Worm (Caenorhabditis elegans) whole organism, L3 larva: ENCODE data around the gene F15B10.3.
A peak's percentile ranks its signal among the peaks of the same experiment; 100 is the strongest.

Experiments used
- R02D3.7 ChIP-seq: fragments of 150-350 bp; optimal IDR thresholded peaks from 2 replicates; lab custom pipeline; 2014; ENCODE audit warnings: missing biosample characterization, missing genetic modification characterization
- ZK546.5 ChIP-seq: sonication (generic microtip); optimal IDR thresholded peaks from 2 replicates; lab custom pipeline; 2017; ENCODE audit warnings: missing biosample characterization, missing genetic modification characterization
- aly-2 ChIP-seq: fragments of 150-350 bp; optimal IDR thresholded peaks from 2 replicates; lab custom pipeline; 2014; ENCODE audit warnings: missing biosample characterization, missing genetic modification characterization
- ama-1 ChIP-seq: fragments of 150-350 bp; optimal IDR thresholded peaks from 2 replicates; lab custom pipeline; 2018
- ceh-28 ChIP-seq: fragments of 150-350 bp; optimal IDR thresholded peaks from 2 replicates; lab custom pipeline; 2014; ENCODE audit warnings: missing biosample characterization, missing genetic modification reagents, missing genetic modification characterization
- ceh-9 ChIP-seq: sonication (generic microtip); optimal IDR thresholded peaks from 2 replicates; lab custom pipeline; 2018; ENCODE audit warnings: missing biosample characterization, missing genetic modification characterization
- daf-12 ChIP-seq: fragments of 150-350 bp; optimal IDR thresholded peaks from 2 replicates; lab custom pipeline; 2014; ENCODE audit warnings: missing biosample characterization, missing genetic modification reagents, missing genetic modification characterization
- egl-27 ChIP-seq: sonication (generic microtip); optimal IDR thresholded peaks from 4 replicates; lab custom pipeline; 2017; ENCODE audit warnings: missing biosample characterization, missing genetic modification reagents, missing genetic modification characterization
- egl-5 ChIP-seq: fragments of 150-350 bp; optimal IDR thresholded peaks from 2 replicates; lab custom pipeline; 2017; ENCODE audit warnings: missing biosample characterization, missing genetic modification reagents, missing genetic modification characterization, inconsistent platforms
- elt-2 ChIP-seq: sonication (generic microtip); optimal IDR thresholded peaks from 2 replicates; lab custom pipeline; 2016; ENCODE audit warnings: missing genetic modification reagents, mild to moderate bottlenecking, missing genetic modification characterization, missing compliant biosample characterization
- elt-3 ChIP-seq, 3 experiments: fragments of 150-350 bp in 1 of 3; sonication (generic microtip) in 2 of 3; optimal IDR thresholded peaks; 2 replicates in 2 of 3; 4 replicates in 1 of 3; lab custom pipeline; 2014 to 2017; ENCODE audit warnings: missing biosample characterization in 3 of 3, missing genetic modification characterization in 3 of 3
- eor-1 ChIP-seq, 2 experiments: fragments of 150-350 bp; optimal IDR thresholded peaks; 2 replicates each; lab custom pipeline; 2014 to 2018; ENCODE audit warnings: missing biosample characterization in 2 of 2, missing genetic modification characterization in 2 of 2
- fkh-10 ChIP-seq: sonication (generic microtip); optimal IDR thresholded peaks from 2 replicates; lab custom pipeline; 2017; ENCODE audit warnings: missing biosample characterization, missing genetic modification reagents, missing genetic modification characterization
- fkh-2 ChIP-seq: fragments of 150-350 bp; optimal IDR thresholded peaks from 2 replicates; lab custom pipeline; 2014; ENCODE audit warnings: missing biosample characterization, missing genetic modification reagents, missing genetic modification characterization
- hmg-11 ChIP-seq: sonication (generic microtip); optimal IDR thresholded peaks from 2 replicates; lab custom pipeline; 2016; ENCODE audit warnings: missing genetic modification characterization, missing compliant biosample characterization
- jun-1 ChIP-seq: fragments of 150-350 bp; optimal IDR thresholded peaks from 2 replicates; lab custom pipeline; 2014; ENCODE audit warnings: missing biosample characterization, missing genetic modification reagents, missing genetic modification characterization
- lin-15B ChIP-seq: fragments of 150-350 bp; optimal IDR thresholded peaks from 2 replicates; lab custom pipeline; 2014; ENCODE audit warnings: missing biosample characterization, missing genetic modification characterization
- lin-39 ChIP-seq: fragments of 150-350 bp; optimal IDR thresholded peaks from 2 replicates; lab custom pipeline; 2018; ENCODE audit warnings: missing biosample characterization, missing genetic modification reagents, missing genetic modification characterization
- lsy-12 ChIP-seq: sonication (generic microtip); optimal IDR thresholded peaks from 2 replicates; lab custom pipeline; 2016; ENCODE audit warnings: mild to moderate bottlenecking, missing genetic modification characterization, missing compliant biosample characterization
- mml-1 ChIP-seq: fragments of 150-350 bp; sonication (generic microtip); optimal IDR thresholded peaks from 3 replicates; lab custom pipeline; 2014; ENCODE audit warnings: missing biosample characterization, missing genetic modification characterization
- nfya-1 ChIP-seq: sonication (generic microtip); optimal IDR thresholded peaks from 2 replicates; lab custom pipeline; 2017; ENCODE audit warnings: missing genetic modification characterization, mild to moderate bottlenecking, missing compliant biosample characterization, antibody characterized with exemption, moderate library complexity; ENCODE audit not compliant: insufficient read depth
- nhr-12 ChIP-seq: fragments of 150-350 bp; optimal IDR thresholded peaks from 2 replicates; lab custom pipeline; 2014; ENCODE audit warnings: missing biosample characterization, missing genetic modification characterization
- nhr-23 ChIP-seq: fragments of 150-350 bp; optimal IDR thresholded peaks from 2 replicates; lab custom pipeline; 2014; ENCODE audit warnings: missing biosample characterization, missing genetic modification reagents, missing genetic modification characterization
- nhr-237 ChIP-seq: fragments of 150-350 bp; optimal IDR thresholded peaks from 2 replicates; lab custom pipeline; 2014; ENCODE audit warnings: missing biosample characterization, missing genetic modification characterization
- nhr-25 ChIP-seq: sonication (generic microtip); optimal IDR thresholded peaks from 2 replicates; lab custom pipeline; 2017; ENCODE audit warnings: missing biosample characterization, missing genetic modification characterization
- nhr-67 ChIP-seq: fragments of 150-350 bp; optimal IDR thresholded peaks from 2 replicates; lab custom pipeline; 2014; ENCODE audit warnings: missing biosample characterization, missing genetic modification characterization
- nhr-77 ChIP-seq: fragments of 150-350 bp; optimal IDR thresholded peaks from 2 replicates; lab custom pipeline; 2014; ENCODE audit warnings: missing biosample characterization, missing genetic modification characterization
- pha-4 ChIP-seq: fragments of 150-350 bp; optimal IDR thresholded peaks from 2 replicates; lab custom pipeline; 2014; ENCODE audit warnings: missing biosample characterization, missing genetic modification reagents, missing genetic modification characterization
- sea-2 ChIP-seq: fragments of 150-350 bp; sonication (generic microtip); optimal IDR thresholded peaks from 4 replicates; lab custom pipeline; 2014; ENCODE audit warnings: missing biosample characterization, missing genetic modification reagents, missing genetic modification characterization
- skn-1 ChIP-seq: fragments of 150-350 bp; optimal IDR thresholded peaks from 2 replicates; lab custom pipeline; 2014; ENCODE audit warnings: missing biosample characterization, missing genetic modification characterization
- snpc-4 ChIP-seq: fragments of 150-350 bp; optimal IDR thresholded peaks from 2 replicates; lab custom pipeline; 2014; ENCODE audit warnings: missing biosample characterization, missing genetic modification characterization
- tbx-2 ChIP-seq: sonication (generic microtip); optimal IDR thresholded peaks from 2 replicates; lab custom pipeline; 2016; ENCODE audit warnings: mild to moderate bottlenecking, missing genetic modification characterization, missing compliant biosample characterization
- unc-62 ChIP-seq: fragments of 150-350 bp; sonication (generic microtip); optimal IDR thresholded peaks from 4 replicates; lab custom pipeline; 2014; ENCODE audit warnings: missing biosample characterization, missing genetic modification reagents, missing genetic modification characterization
- ztf-11 ChIP-seq: fragments of 150-350 bp; optimal IDR thresholded peaks from 2 replicates; lab custom pipeline; 2014; ENCODE audit warnings: missing biosample characterization, missing genetic modification characterization
- ztf-4 ChIP-seq: fragments of 150-350 bp; optimal IDR thresholded peaks from 2 replicates; lab custom pipeline; 2014; ENCODE audit warnings: missing biosample characterization, missing genetic modification characterization

F15B10.3 gene

ce11 chrIV:6645867-6646655 lies 43.6 kb downstream of the F15B10.3 start, which contains the start of gene hil-7:
Gene hil-7 (plus strand): TSS chrIV:6646312.
- no peak for TF ChIP-seq elt-3 (tag; optimal IDR thresholded peaks at IDR 0.05; lab: Kevin White, UChicago)
- TF ChIP-seq nfya-1 (tag; lab: Kevin White, UChicago), result peak; percentile 41
- peak; percentile 1 for TF ChIP-seq jun-1 (tag; lab: Kevin White, UChicago)
- no peak for TF ChIP-seq ztf-11 (tag; lab: Kevin White, UChicago)
- TF ChIP-seq sea-2 (GFP tag; lab: Kevin White, UChicago), result peak; percentile 24
- peak; percentile 30 for TF ChIP-seq elt-2 (tag; lab: Kevin White, UChicago)
- TF ChIP-seq nhr-23 (tag; lab: Kevin White, UChicago), result peak; percentile 35
- TF ChIP-seq ztf-4 (tag; lab: Kevin White, UChicago), result no peak
- peak; percentile 27 for TF ChIP-seq nhr-25
- no peak for TF ChIP-seq skn-1 (tag; lab: Kevin White, UChicago)
- no peak for TF ChIP-seq nhr-12 (tag; lab: Kevin White, UChicago)
- TF ChIP-seq lin-15B (tag; lab: Kevin White, UChicago), result peak; percentile 3
- TF ChIP-seq snpc-4, result no peak
- TF ChIP-seq pha-4 (tag; lab: Kevin White, UChicago), result peak; percentile 25
- no peak for TF ChIP-seq R02D3.7 (tag; lab: Kevin White, UChicago)
- no peak for TF ChIP-seq ZK546.5 (tag; lab: Kevin White, UChicago)
- TF ChIP-seq, all 47 proteins: peak for 8

- TF ChIP-seq lsy-12 (tag; lab: Kevin White, UChicago) (no peak), mml-1 (tag; lab: Kevin White, UChicago) (no peak), nfya-1 (tag; lab: Kevin White, UChicago) (no peak), ceh-9 (tag; lab: Kevin White, UChicago) (no peak), ama-1 (lab: Kevin White, UChicago) (no peak), daf-12 (tag; lab: Kevin White, UChicago) (no peak), nhr-67 (tag; lab: Kevin White, UChicago) (no peak), snpc-4 (no peak), ceh-28 (no peak), nhr-237 (tag; lab: Kevin White, UChicago) (no peak), fkh-10 (GFP tag; lab: Kevin White, UChicago) (no peak), nhr-12 (tag; lab: Kevin White, UChicago) (no peak), elt-3 (tag; optimal IDR thresholded peaks at IDR 0.05; lab: Kevin White, UChicago) (no peak), unc-62 (GFP tag; lab: Kevin White, UChicago) (no peak), R02D3.7 (tag; lab: Kevin White, UChicago) (no peak), nhr-77 (no peak)
Observed at ce11 chrIV:6646905-6647304, 44.4 kb downstream of the F15B10.3 start.

DNA sequence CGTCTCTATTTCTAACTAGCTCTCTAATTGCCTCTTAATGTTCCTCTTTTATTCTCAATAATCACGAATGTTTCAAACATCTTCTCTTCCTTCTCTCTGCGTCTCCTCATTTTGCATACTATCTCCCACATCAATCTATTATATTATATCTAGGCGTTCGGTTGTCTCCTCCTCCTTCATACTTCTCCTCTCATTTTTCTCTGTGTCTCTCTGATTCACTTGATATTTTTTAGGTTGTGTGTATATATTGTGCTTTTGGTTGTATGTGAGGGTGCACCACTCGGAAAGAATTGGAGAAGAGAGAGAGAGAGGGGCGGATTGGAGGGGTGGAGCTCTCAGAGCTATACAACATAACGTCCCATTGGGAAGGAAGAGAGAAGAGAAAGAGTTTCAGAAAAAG lies 46.1 kb downstream of the F15B10.3 start:
- no peak for TF ChIP-seq aly-2
- TF ChIP-seq ceh-28, result no peak
- TF ChIP-seq R02D3.7 (tag; lab: Kevin White, UChicago), result no peak
- no peak for TF ChIP-seq skn-1 (tag; lab: Kevin White, UChicago)
- peak; percentile 26 for TF ChIP-seq nhr-25
- TF ChIP-seq nhr-23 (tag; lab: Kevin White, UChicago), result no peak
- TF ChIP-seq elt-2 (tag; lab: Kevin White, UChicago), result no peak
- TF ChIP-seq lin-39, result no peak
- no peak for TF ChIP-seq ZK546.5 (tag; lab: Kevin White, UChicago)
- TF ChIP-seq ztf-4 (tag; lab: Kevin White, UChicago), result no peak
- no peak for TF ChIP-seq fkh-10 (GFP tag; lab: Kevin White, UChicago)
- TF ChIP-seq daf-12 (tag; lab: Kevin White, UChicago), result no peak
- TF ChIP-seq hmg-11, result peak; percentile 27
- no peak for TF ChIP-seq egl-27
- no peak for TF ChIP-seq tbx-2 (tag; lab: Kevin White, UChicago)
- no peak for TF ChIP-seq jun-1 (tag; lab: Kevin White, UChicago)
- no peak for TF ChIP-seq nhr-67 (tag; lab: Kevin White, UChicago)
- TF ChIP-seq egl-5 (tag; lab: Kevin White, UChicago), result no peak
- no peak for TF ChIP-seq eor-1 (tag; optimal IDR thresholded peaks at IDR 0.05; lab: Kevin White, UChicago)
- TF ChIP-seq ztf-11 (tag; lab: Kevin White, UChicago), result no peak
- peak; percentile 30 for TF ChIP-seq nfya-1 (tag; lab: Kevin White, UChicago)
- no peak for TF ChIP-seq nhr-12 (tag; lab: Kevin White, UChicago)
- TF ChIP-seq sea-2 (GFP tag; lab: Kevin White, UChicago), result no peak
- no peak for TF ChIP-seq fkh-2 (tag; lab: Kevin White, UChicago)
